Fruit fly (Drosophila melanogaster) whole organism, embryonic: ENCODE data around the gene CG42827.

ENCODE experiments used
- Abd-B ChIP-seq: fragments of 200-800 bp; sonication (Bioruptor generic); optimal IDR thresholded peaks from 2 replicates; lab custom pipeline; 2018; ENCODE audit warnings: missing biosample characterization, mild to moderate bottlenecking, missing genetic modification characterization, moderate library complexity
- Asciz ChIP-seq: fragments of 200-800 bp; sonication (Bioruptor generic); optimal IDR thresholded peaks from 2 replicates; lab custom pipeline; 2017; ENCODE audit warnings: missing biosample characterization, mild to moderate bottlenecking, missing genetic modification characterization, missing genetic modification reagents
- Blimp-1 ChIP-seq: fragments of 200-800 bp; sonication (Bioruptor generic); optimal IDR thresholded peaks from 3 replicates; lab custom pipeline; 2018; ENCODE audit warnings: missing biosample characterization, missing genetic modification characterization, mild to moderate bottlenecking, moderate library complexity, missing genetic modification reagents
- BtbVII ChIP-seq: fragments of 200-800 bp; sonication (Bioruptor generic); optimal IDR thresholded peaks from 3 replicates; lab custom pipeline; 2017; ENCODE audit warnings: missing biosample characterization, mild to moderate bottlenecking, missing genetic modification characterization
- CG10209 ChIP-seq: fragments of 200-800 bp; sonication (Bioruptor generic); optimal IDR thresholded peaks from 3 replicates; lab custom pipeline; 2017; ENCODE audit warnings: missing biosample characterization, mild to moderate bottlenecking, missing genetic modification characterization, missing genetic modification reagents
- CG1024 ChIP-seq: fragments of 200-800 bp; sonication (Bioruptor generic); IDR thresholded peaks from 2 replicates; pipeline ENCODE4 v1.3.6; 2022; ENCODE audit warnings: missing biosample characterization, missing genetic modification characterization
- CG11504 ChIP-seq: fragments of 200-800 bp; sonication (Bioruptor generic); optimal IDR thresholded peaks from 3 replicates; lab custom pipeline; 2019; ENCODE audit warnings: missing biosample characterization, mild to moderate bottlenecking, missing genetic modification characterization, moderate library complexity
- CG12104 ChIP-seq: fragments of 200-800 bp; sonication (Bioruptor generic); optimal IDR thresholded peaks from 3 replicates; lab custom pipeline; 2016; ENCODE audit warnings: missing biosample characterization, missing genetic modification characterization
- CG1233 ChIP-seq: fragments of 200-800 bp; sonication (Bioruptor generic); optimal IDR thresholded peaks from 4 replicates; lab custom pipeline; 2018; ENCODE audit warnings: missing biosample characterization, mild to moderate bottlenecking, missing genetic modification characterization
- CG1529 ChIP-seq: fragments of 200-800 bp; sonication (Bioruptor generic); optimal IDR thresholded peaks from 3 replicates; lab custom pipeline; 2018; ENCODE audit warnings: missing biosample characterization, missing genetic modification characterization
- CG1602 ChIP-seq: fragments of 200-800 bp; sonication (Bioruptor generic); optimal IDR thresholded peaks from 3 replicates; lab custom pipeline; 2016; ENCODE audit warnings: missing biosample characterization, missing genetic modification characterization
- CG17359 ChIP-seq: fragments of 200-800 bp; sonication (Bioruptor generic); optimal IDR thresholded peaks from 3 replicates; lab custom pipeline; 2018; ENCODE audit warnings: missing biosample characterization, mild to moderate bottlenecking, missing genetic modification characterization, moderate library complexity
- CG17829 ChIP-seq: fragments of 200-800 bp; optimal IDR thresholded peaks from 2 replicates; lab custom pipeline; 2019; ENCODE audit warnings: missing biosample characterization, mild to moderate bottlenecking, missing genetic modification characterization, moderate library complexity
- CG30403 ChIP-seq: fragments of 200-800 bp; sonication (Bioruptor generic); optimal IDR thresholded peaks from 3 replicates; lab custom pipeline; 2016; ENCODE audit warnings: missing biosample characterization, missing genetic modification characterization
- CG31365 ChIP-seq: fragments of 200-800 bp; sonication (Bioruptor generic); optimal IDR thresholded peaks from 2 replicates; lab custom pipeline; 2018; ENCODE audit warnings: missing biosample characterization, mild to moderate bottlenecking, missing genetic modification characterization
- CG33557 ChIP-seq: fragments of 200-800 bp; sonication (Bioruptor generic); optimal IDR thresholded peaks from 2 replicates; lab custom pipeline; 2019; ENCODE audit warnings: missing biosample characterization, mild to moderate bottlenecking, missing genetic modification characterization, moderate library complexity
- CG4424 ChIP-seq: fragments of 200-800 bp; sonication (Bioruptor generic); optimal IDR thresholded peaks from 3 replicates; lab custom pipeline; 2016; ENCODE audit warnings: missing biosample characterization, missing genetic modification characterization
- CG4707 ChIP-seq: fragments of 200-800 bp; sonication (Bioruptor generic); optimal IDR thresholded peaks from 2 replicates; lab custom pipeline; 2018; ENCODE audit warnings: missing biosample characterization, mild to moderate bottlenecking, missing genetic modification characterization, moderate library complexity
- CG8290 ChIP-seq, 3 experiments: fragments of 200-800 bp; sonication (Bioruptor generic); optimal IDR thresholded peaks; 2 replicates each; lab custom pipeline; 2016 to 2019; ENCODE audit warnings: missing biosample characterization in 3 of 3, missing genetic modification characterization in 3 of 3, mild to moderate bottlenecking in 2 of 3, moderate library complexity in 1 of 3
- CG8359 ChIP-seq: fragments of 200-800 bp; sonication (Bioruptor generic); optimal IDR thresholded peaks from 2 replicates; lab custom pipeline; 2017; ENCODE audit warnings: missing biosample characterization, mild to moderate bottlenecking, missing genetic modification characterization, borderline replicate concordance
- CG9727 ChIP-seq: fragments of 200-800 bp; sonication (Bioruptor generic); optimal IDR thresholded peaks from 3 replicates; lab custom pipeline; 2017; ENCODE audit warnings: missing biosample characterization, mild to moderate bottlenecking, missing genetic modification characterization
- CG9876 ChIP-seq: fragments of 200-800 bp; sonication (Bioruptor generic); optimal IDR thresholded peaks from 2 replicates; lab custom pipeline; 2016; ENCODE audit warnings: missing biosample characterization, missing genetic modification characterization
- CoRest ChIP-seq: fragments of 200-800 bp; sonication (Bioruptor generic); optimal IDR thresholded peaks from 3 replicates; lab custom pipeline; 2018; ENCODE audit warnings: missing biosample characterization, mild to moderate bottlenecking, missing genetic modification characterization, moderate library complexity
- Deaf1 ChIP-seq: fragments of 200-800 bp; optimal IDR thresholded peaks from 3 replicates; lab custom pipeline; 2019; ENCODE audit warnings: missing biosample characterization, mild to moderate bottlenecking, missing genetic modification characterization, moderate library complexity
- E2f1 ChIP-seq: fragments of 200-800 bp; sonication (Bioruptor generic); IDR thresholded peaks from 2 replicates; pipeline ENCODE4 v1.3.6; 2022; ENCODE audit warnings: missing biosample characterization, missing genetic modification characterization
- Hr3 ChIP-seq: fragments of 200-800 bp; sonication (Bioruptor generic); optimal IDR thresholded peaks from 3 replicates; lab custom pipeline; 2016; ENCODE audit warnings: missing biosample characterization, missing genetic modification characterization
- Ssrp ChIP-seq: fragments of 200-800 bp; sonication (Bioruptor generic); optimal IDR thresholded peaks from 2 replicates; lab custom pipeline; 2018; ENCODE audit warnings: missing biosample characterization, mild to moderate bottlenecking, missing genetic modification characterization, moderate library complexity
- bcd ChIP-seq: fragments of 200-800 bp; sonication (Bioruptor generic); optimal IDR thresholded peaks from 2 replicates; lab custom pipeline; 2017; ENCODE audit warnings: missing biosample characterization, mild to moderate bottlenecking, missing genetic modification characterization
- crol ChIP-seq: fragments of 200-800 bp; sonication (Bioruptor generic); IDR thresholded peaks from 2 replicates; pipeline ENCODE4 v1.3.6; 2022; ENCODE audit warnings: missing biosample characterization, missing genetic modification characterization
- dpn ChIP-seq, 2 experiments: fragments of 200-800 bp; sonication (Bioruptor generic); optimal IDR thresholded peaks; 3 replicates each; lab custom pipeline; 2016; ENCODE audit warnings: missing biosample characterization in 2 of 2, missing genetic modification characterization in 2 of 2
- eve ChIP-seq, 2 experiments: fragments of >200 bp; optimal IDR thresholded peaks; 2 replicates each; lab custom pipeline; 2017; ENCODE audit warnings: missing biosample characterization in 2 of 2, missing genetic modification characterization in 2 of 2
- ewg ChIP-seq: fragments of 200-800 bp; sonication (Bioruptor generic); optimal IDR thresholded peaks from 3 replicates; lab custom pipeline; 2017; ENCODE audit warnings: mild to moderate bottlenecking, missing biosample characterization, missing genetic modification reagents, missing genetic modification characterization
- hbn ChIP-seq: fragments of 200-800 bp; sonication (Bioruptor generic); IDR thresholded peaks from 2 replicates; pipeline ENCODE4 v1.3.6; 2022; ENCODE audit warnings: missing biosample characterization, missing genetic modification characterization; ENCODE audit not compliant: partially characterized antibody
- hkb ChIP-seq, 2 experiments: fragments of 200-800 bp in 1 of 2; fragments of >200 bp in 1 of 2; sonication (Bioruptor generic) in 1 of 2; IDR thresholded peaks in 1 of 2; optimal IDR thresholded peaks in 1 of 2; 2 replicates each; pipeline versions ENCODE4 v1.3.6 to Lab custom; 2017 to 2022; ENCODE audit warnings: missing biosample characterization in 1 of 2, missing genetic modification characterization in 1 of 2
- klu ChIP-seq: fragments of 200-800 bp; sonication (Bioruptor generic); IDR thresholded peaks from 2 replicates; pipeline ENCODE4 v1.3.6; 2022; ENCODE audit warnings: missing biosample characterization, missing genetic modification characterization
- lilli ChIP-seq: fragments of 200-800 bp; sonication (Bioruptor generic); optimal IDR thresholded peaks from 3 replicates; lab custom pipeline; 2016; ENCODE audit warnings: missing biosample characterization, missing genetic modification characterization
- mam ChIP-seq: fragments of 200-800 bp; sonication (Bioruptor generic); optimal IDR thresholded peaks from 3 replicates; lab custom pipeline; 2016; ENCODE audit warnings: missing biosample characterization, missing genetic modification characterization
- prd ChIP-seq, 3 experiments: fragments of >200 bp in 2 of 3; fragments of 200-800 bp in 1 of 3; sonication (Bioruptor generic) in 1 of 3; optimal IDR thresholded peaks in 2 of 3; IDR thresholded peaks in 1 of 3; 2 replicates in 2 of 3; 3 replicates in 1 of 3; pipeline versions ENCODE4 v1.3.6 to Lab custom; 2017 to 2022; ENCODE audit warnings: missing biosample characterization in 1 of 3, missing genetic modification characterization in 1 of 3
- pros ChIP-seq: fragments of 200-800 bp; sonication (Bioruptor generic); optimal IDR thresholded peaks from 3 replicates; lab custom pipeline; 2019; ENCODE audit warnings: missing biosample characterization, mild to moderate bottlenecking, missing genetic modification characterization, moderate library complexity
- ranshi ChIP-seq: fragments of 200-800 bp; sonication (Bioruptor generic); IDR thresholded peaks from 2 replicates; pipeline ENCODE4 v1.3.6; 2022; ENCODE audit warnings: missing biosample characterization, missing genetic modification characterization
- sob ChIP-seq: fragments of 200-800 bp; sonication (Bioruptor generic); IDR thresholded peaks from 2 replicates; pipeline ENCODE4 v1.3.6; 2022; ENCODE audit warnings: missing biosample characterization, missing genetic modification characterization
- sr ChIP-seq: fragments of 200-800 bp; sonication (Bioruptor generic); IDR thresholded peaks from 3 replicates; pipeline ENCODE4 v1.3.6; 2022; ENCODE audit warnings: missing biosample characterization, missing genetic modification characterization
- tin ChIP-seq: fragments of 200-800 bp; sonication (Bioruptor generic); optimal IDR thresholded peaks from 3 replicates; lab custom pipeline; 2016; ENCODE audit warnings: missing biosample characterization, missing genetic modification characterization
- trem ChIP-seq: fragments of 200-800 bp; optimal IDR thresholded peaks from 3 replicates; lab custom pipeline; 2019; ENCODE audit warnings: missing biosample characterization, mild to moderate bottlenecking, missing genetic modification characterization, moderate library complexity
- twi ChIP-seq: fragments of 200-800 bp; optimal IDR thresholded peaks from 2 replicates; lab custom pipeline; 2019; ENCODE audit warnings: missing biosample characterization, mild to moderate bottlenecking, missing genetic modification characterization, moderate library complexity
- unpg ChIP-seq: fragments of 200-800 bp; sonication (Bioruptor generic); optimal IDR thresholded peaks from 3 replicates; lab custom pipeline; 2018; ENCODE audit warnings: missing biosample characterization, mild to moderate bottlenecking, missing genetic modification characterization, moderate library complexity
- zen ChIP-seq: fragments of 200-800 bp; sonication (Bioruptor generic); optimal IDR thresholded peaks from 3 replicates; lab custom pipeline; 2018; ENCODE audit warnings: missing biosample characterization, mild to moderate bottlenecking, missing genetic modification characterization, moderate library complexity

CG42827 gene

dm6 chr3R:23345057-23345776 lies 27.5 kb upstream of the CG42827 start (continued):
- TF ChIP-seq CG1602 (peak; percentile 27), bcd (GFP tag; lab: Kevin White, UChicago) (peak; percentile 47), lilli (GFP tag; lab: Kevin White, UChicago) (peak; percentile 3), Ssrp (tag; lab: Kevin White, UChicago) (peak; percentile 26), CG12104 (peak; percentile 5), CG17829 (peak; percentile 77), tin (peak; percentile 28), sob (no peak), CoRest (tag; lab: Kevin White, UChicago) (peak; percentile 31), Hr3 (GFP tag; lab: Kevin White, UChicago) (peak; percentile 11), CG11504 (tag; lab: Kevin White, UChicago) (peak; percentile 40), CG1024 (peak; percentile 13; the same call in 1 of the 2 replicates), CG4424 (GFP tag; lab: Kevin White, UChicago) (peak; percentile 25), eve (GFP tag; optimal IDR thresholded peaks at IDR 0.05; lab: Kevin White, UChicago) (no peak), CG17359 (tag; lab: Kevin White, UChicago) (no peak), unpg (GFP tag; lab: Kevin White, UChicago) (peak; percentile 56), mam (GFP tag; lab: Kevin White, UChicago) (no peak), ranshi (GFP tag; lab: Robert Waterston, UW) (peak; percentile 28; the same call in 1 of the 2 replicates), E2f1 (GFP tag; lab: Robert Waterston, UW) (no peak), crol (no peak), CG8290 (GFP tag; optimal IDR thresholded peaks at IDR 0.05; lab: Kevin White, UChicago) (peak; percentile 0), CG8290 (tag; optimal IDR thresholded peaks at IDR 0.05; lab: Kevin White, UChicago) (no peak), trem (tag; lab: Kevin White, UChicago) (peak; percentile 47), CG9727 (peak; percentile 80), zen (tag; lab: Kevin White, UChicago) (peak; percentile 59), Abd-B (GFP tag; lab: Kevin White, UChicago) (no peak), sr (GFP tag; lab: Robert Waterston, UW) (no peak), dpn (GFP tag; optimal IDR thresholded peaks at IDR 0.05; lab: Kevin White, UChicago) (no peak), CG30403 (GFP tag; lab: Kevin White, UChicago) (peak; percentile 35), CG1233 (GFP tag; lab: Kevin White, UChicago) (peak; percentile 10), CG31365 (tag; lab: Kevin White, UChicago) (no peak), klu (GFP tag; lab: Robert Waterston, UW) (no peak), hbn (GFP tag; lab: Robert Waterston, UW) (no peak), pros (GFP tag; lab: Kevin White, UChicago) (no peak), BtbVII (GFP tag; lab: Kevin White, UChicago) (no peak), twi (no peak), ewg (no peak), Asciz (GFP tag; lab: Kevin White, UChicago) (peak; percentile 11), hkb (optimal IDR thresholded peaks at IDR 0.05; lab: Kevin White, UChicago) (no peak), hkb (GFP tag; IDR thresholded peaks at IDR 0.05; lab: Robert Waterston, UW) (0 out of 2 replicates have a peak, but pooled peaks have one; percentile 23), CG10209 (GFP tag; lab: Kevin White, UChicago) (peak; percentile 9), prd (optimal IDR thresholded peaks at IDR 0.05; lab: Kevin White, UChicago) (no peak), prd (GFP tag; IDR thresholded peaks at IDR 0.05; lab: Robert Waterston, UW) (peak; percentile 53; the same call in 2 of the 3 replicates), CG33557 (peak; percentile 78), CG4707 (GFP tag; lab: Kevin White, UChicago) (no peak), CG8359 (GFP tag; lab: Kevin White, UChicago) (peak; percentile 44), Deaf1 (tag; lab: Kevin White, UChicago) (peak; percentile 52), CG1529 (GFP tag; lab: Kevin White, UChicago) (peak; percentile 17), CG9876 (GFP tag; lab: Kevin White, UChicago) (no peak), Blimp-1 (peak; percentile 57)
